Worm (Caenorhabditis elegans): Measurements from ENCODE around the gene chpf-1.

DNA sequence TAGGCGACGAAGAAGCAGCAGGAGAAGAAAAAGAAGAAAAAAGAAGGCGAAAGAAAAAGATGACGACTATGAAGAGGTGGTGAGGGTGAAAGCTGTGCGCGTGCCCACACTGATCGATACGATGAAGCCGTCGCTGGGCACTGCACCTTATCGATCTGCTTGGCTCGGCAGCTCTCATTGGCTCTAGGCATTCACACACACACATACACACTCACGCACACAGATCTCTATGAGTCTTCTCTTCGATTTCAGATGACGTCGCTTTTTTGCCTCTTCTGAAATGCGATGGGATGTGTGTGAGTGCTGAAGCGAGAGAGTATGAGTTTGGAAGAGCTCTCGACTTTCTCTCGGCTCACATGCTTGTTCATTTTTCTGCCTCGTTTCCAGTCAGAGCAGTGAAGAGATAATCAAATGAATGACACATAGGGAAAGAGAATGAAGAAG lies 28.6 kb downstream of the chpf-1 start:
- TF ChIP-seq tab-1 (GFP tag; IDR thresholded peaks at IDR 0.05): no peak
- no peak for TF ChIP-seq ztf-29 (GFP tag; IDR thresholded peaks at IDR 0.05)
- no peak for TF ChIP-seq med-1 (GFP tag; optimal IDR thresholded peaks at IDR 0.05; ENCODE audit: insufficient read depth)
- TF ChIP-seq cog-1 (tag; optimal IDR thresholded peaks at IDR 0.05): no peak
- no peak for TF ChIP-seq klf-2 (GFP tag; conservative IDR thresholded peaks at IDR 0.05)
- TF ChIP-seq ref-1 (GFP tag; conservative IDR thresholded peaks at IDR 0.05): no peak
